Worm (Caenorhabditis elegans) whole organism, L2 larva: Measurements from ENCODE around the gene oxy-4.

Experiments used
- C34F6.9 ChIP-seq: fragments of 150-350 bp; optimal IDR thresholded peaks from 2 replicates; lab custom pipeline; 2014; ENCODE audit warnings: missing biosample characterization, missing genetic modification characterization
- Y55F3AM.14 ChIP-seq: fragments of 200-800 bp; sonication (Bioruptor generic); optimal IDR thresholded peaks from 2 replicates; lab custom pipeline; 2018; ENCODE audit warnings: mild to moderate bottlenecking, missing genetic modification characterization, missing compliant biosample characterization
- ZK546.5 ChIP-seq: sonication (generic microtip); optimal IDR thresholded peaks from 2 replicates; lab custom pipeline; 2017; ENCODE audit warnings: missing biosample characterization, missing genetic modification characterization
- alr-1 ChIP-seq: fragments of 150-350 bp; optimal IDR thresholded peaks from 2 replicates; lab custom pipeline; 2014; ENCODE audit warnings: missing biosample characterization, missing genetic modification characterization
- aly-2 ChIP-seq: fragments of 150-350 bp; optimal IDR thresholded peaks from 2 replicates; lab custom pipeline; 2014; ENCODE audit warnings: missing biosample characterization, missing genetic modification characterization
- ama-1 ChIP-seq: fragments of 150-350 bp; optimal IDR thresholded peaks from 2 replicates; lab custom pipeline; 2018; ENCODE audit warnings: inconsistent platforms
- blmp-1 ChIP-seq: sonication (generic microtip); optimal IDR thresholded peaks from 2 replicates; lab custom pipeline; 2017; ENCODE audit warnings: missing genetic modification characterization, mild to moderate bottlenecking, missing compliant biosample characterization, antibody characterized with exemption, moderate library complexity; ENCODE audit not compliant: insufficient read depth
- ceh-16 ChIP-seq: fragments of 150-350 bp; optimal IDR thresholded peaks from 2 replicates; lab custom pipeline; 2014; ENCODE audit warnings: missing biosample characterization, missing genetic modification characterization
- ceh-82 ChIP-seq: fragments of 150-350 bp; optimal IDR thresholded peaks from 2 replicates; lab custom pipeline; 2014; ENCODE audit warnings: missing biosample characterization, missing genetic modification characterization
- crh-2 ChIP-seq: sonication (generic microtip); optimal IDR thresholded peaks from 2 replicates; lab custom pipeline; 2017; ENCODE audit warnings: missing biosample characterization, missing genetic modification characterization
- dmd-4 ChIP-seq: sonication (generic microtip); optimal IDR thresholded peaks from 2 replicates; lab custom pipeline; 2017; ENCODE audit warnings: missing biosample characterization, missing genetic modification characterization
- egl-27 ChIP-seq: sonication (generic microtip); optimal IDR thresholded peaks from 3 replicates; lab custom pipeline; 2017; ENCODE audit warnings: missing biosample characterization, missing genetic modification reagents, missing genetic modification characterization
- elt-1 ChIP-seq: fragments of 150-350 bp; optimal IDR thresholded peaks from 2 replicates; lab custom pipeline; 2014; ENCODE audit warnings: missing biosample characterization, missing genetic modification characterization
- elt-3 ChIP-seq: sonication (generic microtip); optimal IDR thresholded peaks from 2 replicates; lab custom pipeline; 2017; ENCODE audit warnings: missing biosample characterization, missing genetic modification characterization
- fos-1 ChIP-seq: fragments of 150-350 bp; optimal IDR thresholded peaks from 2 replicates; lab custom pipeline; 2014; ENCODE audit warnings: missing biosample characterization, missing genetic modification characterization
- gmeb-1 ChIP-seq: fragments of 150-350 bp; optimal IDR thresholded peaks from 2 replicates; lab custom pipeline; 2014; ENCODE audit warnings: missing biosample characterization, missing genetic modification characterization
- lin-13 ChIP-seq: fragments of 150-350 bp; optimal IDR thresholded peaks from 2 replicates; lab custom pipeline; 2014; ENCODE audit warnings: missing biosample characterization, missing genetic modification reagents, missing genetic modification characterization
- mab-5 ChIP-seq: fragments of 150-350 bp; optimal IDR thresholded peaks from 2 replicates; lab custom pipeline; 2014; ENCODE audit warnings: missing biosample characterization, missing genetic modification characterization
- mbf-1 ChIP-seq: sonication (generic microtip); optimal IDR thresholded peaks from 2 replicates; lab custom pipeline; 2017; ENCODE audit warnings: missing biosample characterization, missing genetic modification characterization
- mdl-1 ChIP-seq, 2 experiments: fragments of 150-350 bp in 1 of 2; sonication (generic microtip) in 1 of 2; optimal IDR thresholded peaks; 2 replicates each; lab custom pipeline; 2017; ENCODE audit warnings: missing biosample characterization in 2 of 2, missing genetic modification characterization in 2 of 2
- nhr-12 ChIP-seq: fragments of 150-350 bp; optimal IDR thresholded peaks from 2 replicates; lab custom pipeline; 2014; ENCODE audit warnings: missing biosample characterization, missing genetic modification characterization
- nhr-129 ChIP-seq: fragments of 150-350 bp; optimal IDR thresholded peaks from 2 replicates; lab custom pipeline; 2014; ENCODE audit warnings: missing biosample characterization, missing genetic modification characterization
- nhr-21 ChIP-seq: fragments of 150-350 bp; optimal IDR thresholded peaks from 2 replicates; lab custom pipeline; 2014; ENCODE audit warnings: missing biosample characterization, missing genetic modification characterization
- nhr-237 ChIP-seq: fragments of 150-350 bp; optimal IDR thresholded peaks from 2 replicates; lab custom pipeline; 2014; ENCODE audit warnings: missing biosample characterization, missing genetic modification characterization
- nhr-25 ChIP-seq: fragments of 150-350 bp; sonication (generic microtip); optimal IDR thresholded peaks from 3 replicates; lab custom pipeline; 2014; ENCODE audit warnings: missing biosample characterization, missing genetic modification characterization
- nhr-77 ChIP-seq: fragments of 150-350 bp; optimal IDR thresholded peaks from 2 replicates; lab custom pipeline; 2014; ENCODE audit warnings: missing biosample characterization, missing genetic modification characterization
- peb-1 ChIP-seq: fragments of 150-350 bp; optimal IDR thresholded peaks from 2 replicates; lab custom pipeline; 2014; ENCODE audit warnings: missing biosample characterization, missing genetic modification characterization
- sem-4 ChIP-seq: fragments of 150-350 bp; optimal IDR thresholded peaks from 2 replicates; lab custom pipeline; 2014; ENCODE audit warnings: missing biosample characterization, missing genetic modification reagents, missing genetic modification characterization
- skn-1 ChIP-seq: sonication (generic microtip); optimal IDR thresholded peaks from 2 replicates; lab custom pipeline; 2017; ENCODE audit warnings: missing biosample characterization, missing genetic modification characterization
- sma-3 ChIP-seq: sonication (generic microtip); optimal IDR thresholded peaks from 2 replicates; lab custom pipeline; 2016; ENCODE audit warnings: missing genetic modification reagents, missing genetic modification characterization, missing compliant biosample characterization
- sma-9 ChIP-seq, 2 experiments: fragments of 150-350 bp in 1 of 2; sonication (generic microtip) in 1 of 2; optimal IDR thresholded peaks; 2 replicates each; lab custom pipeline; 2014 to 2016; ENCODE audit warnings: missing genetic modification characterization in 2 of 2, mild to moderate bottlenecking in 1 of 2, missing biosample characterization in 1 of 2, missing compliant biosample characterization in 1 of 2, missing genetic modification reagents in 1 of 2, moderate library complexity in 1 of 2
- snpc-4 ChIP-seq: fragments of 150-350 bp; optimal IDR thresholded peaks from 2 replicates; lab custom pipeline; 2014; ENCODE audit warnings: missing biosample characterization, missing genetic modification characterization
- unc-55 ChIP-seq: fragments of 150-350 bp; sonication (generic microtip); optimal IDR thresholded peaks from 3 replicates; lab custom pipeline; 2014; ENCODE audit warnings: missing biosample characterization, missing genetic modification reagents, missing genetic modification characterization
- unc-62 ChIP-seq: fragments of 150-350 bp; optimal IDR thresholded peaks from 2 replicates; lab custom pipeline; 2014; ENCODE audit warnings: missing biosample characterization, missing genetic modification reagents, missing genetic modification characterization
- ztf-1 ChIP-seq: fragments of 200-800 bp; sonication (Bioruptor generic); conservative IDR thresholded peaks from 2 replicates; pipeline ENCODE4 v1.3.6; 2022; ENCODE audit warnings: missing genetic modification characterization, missing compliant biosample characterization
- ztf-4 ChIP-seq: fragments of 150-350 bp; optimal IDR thresholded peaks from 2 replicates; lab custom pipeline; 2014; ENCODE audit warnings: missing biosample characterization, missing genetic modification characterization

Gene oxy-4

DNA sequence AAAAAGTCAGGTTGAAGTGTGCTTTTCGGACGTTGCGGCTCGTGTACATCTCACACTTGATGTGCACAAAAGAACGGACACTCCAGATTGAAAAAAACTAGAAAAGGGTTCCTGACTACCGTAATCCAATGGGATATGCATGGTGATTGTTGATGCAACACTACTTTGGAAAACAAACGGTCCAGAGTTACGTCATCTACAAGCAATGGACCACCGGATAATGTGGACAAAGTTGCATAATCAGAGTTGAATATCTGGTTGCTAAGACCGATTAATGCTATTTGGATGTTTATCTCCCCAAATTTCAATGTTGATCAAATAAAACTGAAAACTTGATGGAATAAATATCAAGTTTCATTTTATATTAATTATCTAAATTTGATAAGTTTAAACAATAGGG, 8.6 kb downstream of the oxy-4 start:
- TF ChIP-seq ceh-82 (tag; lab: Kevin White, UChicago) = no peak
- TF ChIP-seq dmd-4 = no peak
- TF ChIP-seq peb-1 = no peak
- no peak for TF ChIP-seq mdl-1 (tag; optimal IDR thresholded peaks at IDR 0.05; lab: Kevin White, UChicago)
- no peak for TF ChIP-seq nhr-25

DNA sequence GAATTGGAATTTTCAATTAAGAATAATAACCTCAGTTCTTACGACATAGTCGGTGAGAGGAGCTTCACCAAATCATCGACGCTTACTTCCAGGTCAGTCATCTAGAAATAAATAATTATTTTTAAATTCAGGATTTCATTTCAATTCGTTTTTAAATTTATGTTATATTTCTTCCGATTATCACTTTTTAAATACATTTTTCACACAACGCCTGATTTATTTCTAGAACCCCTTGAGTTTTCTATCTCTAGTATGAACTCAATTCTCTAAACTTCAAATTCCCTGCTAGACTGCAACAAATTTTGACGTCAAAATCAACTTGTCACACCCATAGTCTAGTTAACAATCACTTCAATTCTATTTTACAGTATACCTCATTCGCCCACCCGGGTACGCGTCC, 9.1 kb downstream of the oxy-4 start, which contains the start of gene Y54H5A.2:
Gene Y54H5A.2 (minus strand): TSS at position 101 of the 400 bp plus-strand sequence.
- TF ChIP-seq elt-3 (tag; lab: Kevin White, UChicago) (no peak), sem-4 (tag; lab: Kevin White, UChicago) (no peak), C34F6.9 (tag; lab: Kevin White, UChicago) (no peak), gmeb-1 (tag; lab: Kevin White, UChicago) (no peak), crh-2 (no peak), ama-1 (lab: Kevin White, UChicago) (no peak), unc-62 (GFP tag; lab: Kevin White, UChicago) (no peak), nhr-77 (tag; lab: Kevin White, UChicago) (no peak), nhr-12 (no peak), mab-5 (tag; lab: Kevin White, UChicago) (no peak), lin-13 (GFP tag; lab: Kevin White, UChicago) (no peak), nhr-129 (no peak), unc-55 (GFP tag; lab: Kevin White, UChicago) (no peak), nhr-25 (no peak), elt-1 (tag; lab: Kevin White, UChicago) (no peak)

DNA sequence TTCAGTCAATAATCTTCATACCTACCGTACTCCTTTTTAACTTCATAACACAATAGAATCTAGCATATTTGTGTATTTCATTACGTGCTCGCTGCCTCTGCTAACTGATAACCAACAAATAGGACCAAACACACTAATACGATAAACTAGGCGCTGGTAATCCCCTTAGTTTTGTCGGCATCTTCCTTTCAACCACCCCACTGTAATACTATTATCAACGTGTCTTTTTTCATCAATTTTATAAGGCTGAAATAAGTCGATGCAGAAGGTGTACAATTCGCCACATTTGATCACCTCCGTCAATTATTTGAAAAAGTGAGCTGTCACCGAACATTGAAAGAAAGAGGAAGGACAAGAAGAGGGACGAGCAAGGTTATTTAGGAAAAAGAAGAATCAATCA, 11.1 kb downstream of the oxy-4 start:
- TF ChIP-seq sma-9 (GFP tag; optimal IDR thresholded peaks at IDR 0.05; lab: Kevin White, UChicago) = no peak
- TF ChIP-seq sma-9 (tag; optimal IDR thresholded peaks at IDR 0.05; lab: Kevin White, UChicago) = no peak
- no peak for TF ChIP-seq nhr-77 (tag; lab: Kevin White, UChicago)
- TF ChIP-seq dmd-4 = no peak
- TF ChIP-seq ceh-16 (tag; lab: Kevin White, UChicago) = no peak
- TF ChIP-seq ama-1 (lab: Kevin White, UChicago) = no peak
- TF ChIP-seq alr-1 (tag; lab: Kevin White, UChicago) = no peak
- no peak for TF ChIP-seq nhr-21 (tag; lab: Kevin White, UChicago)
- TF ChIP-seq skn-1 = no peak

DNA sequence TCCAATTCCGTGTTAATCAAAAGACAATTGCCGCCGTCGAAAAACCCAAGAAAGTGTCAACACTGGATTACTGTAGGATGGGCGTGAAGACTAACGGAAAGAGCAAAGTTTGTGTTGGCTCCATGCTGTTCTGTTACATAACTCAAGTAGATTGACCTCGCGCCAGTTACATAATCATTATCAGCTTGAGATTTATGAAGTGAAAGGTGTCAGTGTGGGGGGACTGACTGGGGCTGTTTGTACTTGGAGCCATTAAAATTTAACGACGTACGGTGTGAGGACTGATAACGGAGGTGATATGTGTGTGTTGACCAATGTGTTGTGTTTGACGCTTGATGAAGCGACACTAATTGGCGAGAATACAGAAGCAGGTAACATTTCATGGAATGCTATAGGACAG, 11.8 kb downstream of the oxy-4 start:
- TF ChIP-seq fos-1 (tag; lab: Kevin White, UChicago) (peak; percentile 52), crh-2 (peak; percentile 5), ZK546.5 (tag; lab: Kevin White, UChicago) (no peak)
- TF ChIP-seq, all 48 proteins: peak for 2

- TF ChIP-seq fos-1 (tag; lab: Kevin White, UChicago) (peak; percentile 51), elt-3 (tag; lab: Kevin White, UChicago) (no peak)
Measured at ce11 chrIII:5145874-5146273, 12.7 kb downstream of the oxy-4 start.

ce11 chrIII:5144169-5144568, 14.4 kb downstream of the oxy-4 start:
- TF ChIP-seq ceh-16 (tag; lab: Kevin White, UChicago) (no peak), nhr-129 (peak; percentile 34), Y55F3AM.14 (no peak), skn-1 (no peak), aly-2 (no peak), sma-9 (GFP tag; optimal IDR thresholded peaks at IDR 0.05; lab: Kevin White, UChicago) (peak; percentile 0), sma-9 (tag; optimal IDR thresholded peaks at IDR 0.05; lab: Kevin White, UChicago) (no peak), mab-5 (tag; lab: Kevin White, UChicago) (no peak), fos-1 (tag; lab: Kevin White, UChicago) (no peak)

ce11 chrIII:5143520-5143919, 15.1 kb downstream of the oxy-4 start:
- TF ChIP-seq nhr-237 (tag; lab: Kevin White, UChicago) = no peak
- no peak for TF ChIP-seq Y55F3AM.14
- no peak for TF ChIP-seq sma-9 (GFP tag; optimal IDR thresholded peaks at IDR 0.05; lab: Kevin White, UChicago)
- no peak for TF ChIP-seq sma-9 (tag; optimal IDR thresholded peaks at IDR 0.05; lab: Kevin White, UChicago)
- no peak for TF ChIP-seq peb-1
- no peak for TF ChIP-seq ztf-1 (GFP tag; lab: Robert Waterston, UW)
- TF ChIP-seq sma-3 (GFP tag; lab: Kevin White, UChicago) = no peak
- TF ChIP-seq ztf-4 (tag; lab: Kevin White, UChicago) = no peak
- no peak for TF ChIP-seq blmp-1 (tag; lab: Kevin White, UChicago)
- TF ChIP-seq crh-2 = no peak
- no peak for TF ChIP-seq mbf-1 (tag; lab: Kevin White, UChicago)
- no peak for TF ChIP-seq alr-1 (tag; lab: Kevin White, UChicago)
- no peak for TF ChIP-seq ZK546.5 (tag; lab: Kevin White, UChicago)
- no peak for TF ChIP-seq gmeb-1 (tag; lab: Kevin White, UChicago)
- TF ChIP-seq snpc-4 (tag; lab: Kevin White, UChicago) = no peak
- TF ChIP-seq egl-27 (tag; lab: Kevin White, UChicago) = no peak
- TF ChIP-seq aly-2 = no peak
- TF ChIP-seq sem-4 (tag; lab: Kevin White, UChicago) = no peak
- TF ChIP-seq, all 48 proteins: peak for 0
